Worm (Caenorhabditis elegans) whole organism, L4/young adult: Measurements from ENCODE around the gene dib-1.

ENCODE experiments used
- W03F9.2 ChIP-seq: fragments of 150-350 bp; optimal IDR thresholded peaks from 2 replicates; lab custom pipeline; 2014; ENCODE audit warnings: missing biosample characterization, missing genetic modification characterization
- dao-5 ChIP-seq: sonication (generic microtip); optimal IDR thresholded peaks from 2 replicates; lab custom pipeline; 2016; ENCODE audit warnings: missing genotype, missing genetic modification characterization, moderate library complexity, missing compliant biosample characterization

DNA sequence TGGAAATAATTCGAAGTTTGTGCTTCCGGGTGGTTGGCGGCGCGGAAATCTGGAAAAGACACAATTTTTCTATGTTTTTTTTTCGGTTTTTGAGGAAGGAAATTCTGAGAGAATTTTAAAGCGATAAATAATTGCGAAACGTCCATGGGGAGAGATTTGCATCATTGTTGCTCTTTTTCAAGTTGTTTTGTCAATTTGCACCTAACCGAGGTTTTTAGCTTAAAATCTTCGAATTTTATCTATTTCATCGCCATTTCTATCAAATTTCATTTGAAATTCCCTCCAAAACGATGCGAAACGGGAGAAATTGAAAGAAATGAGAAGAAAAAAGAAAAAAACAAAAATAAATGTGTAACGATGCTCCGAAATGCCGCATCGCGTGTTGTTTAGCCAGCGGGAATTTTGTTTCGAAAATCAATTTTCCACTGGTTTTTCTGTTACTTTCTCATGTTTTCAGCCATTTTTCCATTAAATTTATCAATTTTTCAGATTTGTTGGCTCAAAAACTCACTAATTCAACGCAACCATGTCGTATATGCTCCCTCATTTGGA lies at the start of gene dib-1, which contains the start of gene nprt-1:
- TF ChIP-seq dao-5 (no peak), W03F9.2 (tag; lab: Kevin White, UChicago) (no peak)
